Worm (Caenorhabditis elegans) whole organism, L3 larva: ENCODE results near the gene F13H10.9.

Experiments used
- aly-2 ChIP-seq: fragments of 150-350 bp; optimal IDR thresholded peaks from 2 replicates; lab custom pipeline; 2014; ENCODE audit warnings: missing biosample characterization, missing genetic modification characterization
- ama-1 ChIP-seq: fragments of 150-350 bp; optimal IDR thresholded peaks from 2 replicates; lab custom pipeline; 2018
- ceh-9 ChIP-seq: sonication (generic microtip); optimal IDR thresholded peaks from 2 replicates; lab custom pipeline; 2018; ENCODE audit warnings: missing biosample characterization, missing genetic modification characterization
- daf-12 ChIP-seq: fragments of 150-350 bp; optimal IDR thresholded peaks from 2 replicates; lab custom pipeline; 2014; ENCODE audit warnings: missing biosample characterization, missing genetic modification reagents, missing genetic modification characterization
- egl-27 ChIP-seq: sonication (generic microtip); optimal IDR thresholded peaks from 4 replicates; lab custom pipeline; 2017; ENCODE audit warnings: missing biosample characterization, missing genetic modification reagents, missing genetic modification characterization
- egl-5 ChIP-seq: fragments of 150-350 bp; optimal IDR thresholded peaks from 2 replicates; lab custom pipeline; 2017; ENCODE audit warnings: missing biosample characterization, missing genetic modification reagents, missing genetic modification characterization, inconsistent platforms
- elt-2 ChIP-seq: sonication (generic microtip); optimal IDR thresholded peaks from 2 replicates; lab custom pipeline; 2016; ENCODE audit warnings: missing genetic modification reagents, mild to moderate bottlenecking, missing genetic modification characterization, missing compliant biosample characterization
- elt-3 ChIP-seq, 3 experiments: fragments of 150-350 bp in 1 of 3; sonication (generic microtip) in 2 of 3; optimal IDR thresholded peaks; 2 replicates in 2 of 3; 4 replicates in 1 of 3; lab custom pipeline; 2014 to 2017; ENCODE audit warnings: missing biosample characterization in 3 of 3, missing genetic modification characterization in 3 of 3
- eor-1 ChIP-seq, 2 experiments: fragments of 150-350 bp; optimal IDR thresholded peaks; 2 replicates each; lab custom pipeline; 2014 to 2018; ENCODE audit warnings: missing biosample characterization in 2 of 2, missing genetic modification characterization in 2 of 2
- fkh-10 ChIP-seq: sonication (generic microtip); optimal IDR thresholded peaks from 2 replicates; lab custom pipeline; 2017; ENCODE audit warnings: missing biosample characterization, missing genetic modification reagents, missing genetic modification characterization
- fkh-2 ChIP-seq: fragments of 150-350 bp; optimal IDR thresholded peaks from 2 replicates; lab custom pipeline; 2014; ENCODE audit warnings: missing biosample characterization, missing genetic modification reagents, missing genetic modification characterization
- fos-1 ChIP-seq: fragments of 150-350 bp; optimal IDR thresholded peaks from 2 replicates; lab custom pipeline; 2014; ENCODE audit warnings: missing biosample characterization, missing genetic modification characterization
- hmg-11 ChIP-seq: sonication (generic microtip); optimal IDR thresholded peaks from 2 replicates; lab custom pipeline; 2016; ENCODE audit warnings: missing genetic modification characterization, missing compliant biosample characterization
- jun-1 ChIP-seq: fragments of 150-350 bp; optimal IDR thresholded peaks from 2 replicates; lab custom pipeline; 2014; ENCODE audit warnings: missing biosample characterization, missing genetic modification reagents, missing genetic modification characterization
- mdl-1 ChIP-seq: fragments of 150-350 bp; optimal IDR thresholded peaks from 2 replicates; lab custom pipeline; 2014; ENCODE audit warnings: missing biosample characterization, missing genetic modification characterization
- mml-1 ChIP-seq: fragments of 150-350 bp; sonication (generic microtip); optimal IDR thresholded peaks from 3 replicates; lab custom pipeline; 2014; ENCODE audit warnings: missing biosample characterization, missing genetic modification characterization
- nfya-1 ChIP-seq: sonication (generic microtip); optimal IDR thresholded peaks from 2 replicates; lab custom pipeline; 2017; ENCODE audit warnings: missing genetic modification characterization, mild to moderate bottlenecking, missing compliant biosample characterization, antibody characterized with exemption, moderate library complexity; ENCODE audit not compliant: insufficient read depth
- nhr-11 ChIP-seq: fragments of 150-350 bp; optimal IDR thresholded peaks from 2 replicates; lab custom pipeline; 2014; ENCODE audit warnings: missing biosample characterization, missing genetic modification characterization
- nhr-23 ChIP-seq: fragments of 150-350 bp; optimal IDR thresholded peaks from 2 replicates; lab custom pipeline; 2014; ENCODE audit warnings: missing biosample characterization, missing genetic modification reagents, missing genetic modification characterization
- nhr-237 ChIP-seq: fragments of 150-350 bp; optimal IDR thresholded peaks from 2 replicates; lab custom pipeline; 2014; ENCODE audit warnings: missing biosample characterization, missing genetic modification characterization
- nhr-28 ChIP-seq: fragments of 150-350 bp; optimal IDR thresholded peaks from 2 replicates; lab custom pipeline; 2014; ENCODE audit warnings: missing biosample characterization, missing genetic modification characterization
- nhr-43 ChIP-seq: sonication (generic microtip); optimal IDR thresholded peaks from 2 replicates; lab custom pipeline; 2016; ENCODE audit warnings: mild to moderate bottlenecking, missing genetic modification characterization, missing compliant biosample characterization; ENCODE audit not compliant: poor library complexity, severe bottlenecking
- nhr-67 ChIP-seq: fragments of 150-350 bp; optimal IDR thresholded peaks from 2 replicates; lab custom pipeline; 2014; ENCODE audit warnings: missing biosample characterization, missing genetic modification characterization
- nhr-76 ChIP-seq: fragments of 150-350 bp; sonication (generic microtip); optimal IDR thresholded peaks from 5 replicates; lab custom pipeline; 2014; ENCODE audit warnings: missing biosample characterization, missing genetic modification characterization
- nhr-77 ChIP-seq: fragments of 150-350 bp; optimal IDR thresholded peaks from 2 replicates; lab custom pipeline; 2014; ENCODE audit warnings: missing biosample characterization, missing genetic modification characterization
- pha-4 ChIP-seq: fragments of 150-350 bp; optimal IDR thresholded peaks from 2 replicates; lab custom pipeline; 2014; ENCODE audit warnings: missing biosample characterization, missing genetic modification reagents, missing genetic modification characterization
- pqm-1 ChIP-seq: fragments of 150-350 bp; optimal IDR thresholded peaks from 2 replicates; lab custom pipeline; 2017; ENCODE audit warnings: missing biosample characterization, missing genetic modification characterization, inconsistent platforms
- sea-2 ChIP-seq: fragments of 150-350 bp; sonication (generic microtip); optimal IDR thresholded peaks from 4 replicates; lab custom pipeline; 2014; ENCODE audit warnings: missing biosample characterization, missing genetic modification reagents, missing genetic modification characterization
- skn-1 ChIP-seq: fragments of 150-350 bp; optimal IDR thresholded peaks from 2 replicates; lab custom pipeline; 2014; ENCODE audit warnings: missing biosample characterization, missing genetic modification characterization
- snpc-4 ChIP-seq: fragments of 150-350 bp; optimal IDR thresholded peaks from 2 replicates; lab custom pipeline; 2014; ENCODE audit warnings: missing biosample characterization, missing genetic modification characterization
- unc-62 ChIP-seq: fragments of 150-350 bp; sonication (generic microtip); optimal IDR thresholded peaks from 4 replicates; lab custom pipeline; 2014; ENCODE audit warnings: missing biosample characterization, missing genetic modification reagents, missing genetic modification characterization
- zag-1 ChIP-seq: fragments of 150-350 bp; optimal IDR thresholded peaks from 2 replicates; lab custom pipeline; 2014; ENCODE audit warnings: missing biosample characterization, missing genetic modification characterization
- ztf-11 ChIP-seq: fragments of 150-350 bp; optimal IDR thresholded peaks from 2 replicates; lab custom pipeline; 2014; ENCODE audit warnings: missing biosample characterization, missing genetic modification characterization
- ztf-4 ChIP-seq: fragments of 150-350 bp; optimal IDR thresholded peaks from 2 replicates; lab custom pipeline; 2014; ENCODE audit warnings: missing biosample characterization, missing genetic modification characterization

F13H10.9 gene

DNA sequence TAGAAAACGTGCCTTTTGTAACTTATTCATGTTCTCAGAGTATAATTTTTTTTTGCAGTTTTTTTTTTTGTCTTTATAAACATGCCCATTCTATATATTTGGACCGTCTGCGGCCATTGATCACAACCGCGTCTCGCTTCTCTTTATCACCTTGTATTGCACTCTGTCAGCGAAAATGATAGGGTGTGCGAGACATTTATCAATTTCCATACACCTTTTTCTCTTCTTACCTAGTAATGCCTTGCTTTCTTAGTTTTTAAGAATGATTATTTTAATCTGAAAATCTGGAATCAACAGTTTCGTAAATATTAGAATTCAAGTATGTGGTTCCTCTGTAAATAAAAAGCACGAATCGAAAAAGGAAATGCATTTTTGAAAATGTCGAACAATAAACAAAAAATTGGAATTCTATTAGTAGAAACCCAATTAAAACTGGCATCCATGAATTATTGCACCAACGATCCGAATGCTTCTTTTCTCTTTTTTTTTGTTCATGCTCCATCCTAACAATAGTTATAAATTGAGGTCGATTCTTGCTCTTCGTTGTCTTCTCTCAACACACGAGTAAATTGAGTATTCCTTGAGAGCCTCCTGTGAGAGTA, 35.5 kb downstream of the F13H10.9 start:
- TF ChIP-seq eor-1 (tag; optimal IDR thresholded peaks at IDR 0.05; lab: Kevin White, UChicago): no peak
- TF ChIP-seq fos-1 (tag; lab: Kevin White, UChicago): no peak
- peak; percentile 26 for TF ChIP-seq nhr-77 (tag; lab: Kevin White, UChicago)
- no peak for TF ChIP-seq elt-3 (tag; optimal IDR thresholded peaks at IDR 0.05; lab: Kevin White, UChicago)
- TF ChIP-seq pqm-1: peak; percentile 45
- TF ChIP-seq elt-2 (tag; lab: Kevin White, UChicago): peak; percentile 69

ce11 chrIV:11038218-11038617, 36.5 kb downstream of the F13H10.9 start:
- no peak for TF ChIP-seq hmg-11 (tag; lab: Kevin White, UChicago)
- TF ChIP-seq nhr-237 (tag; lab: Kevin White, UChicago): no peak
- no peak for TF ChIP-seq nhr-28
- no peak for TF ChIP-seq sea-2 (GFP tag; lab: Kevin White, UChicago)
- no peak for TF ChIP-seq aly-2 (tag; lab: Kevin White, UChicago)
- TF ChIP-seq pqm-1: no peak
- TF ChIP-seq pha-4 (tag; lab: Kevin White, UChicago): no peak
- TF ChIP-seq mml-1 (tag; lab: Kevin White, UChicago): no peak
- TF ChIP-seq ceh-9: no peak
- TF ChIP-seq unc-62 (GFP tag; lab: Kevin White, UChicago): no peak
- TF ChIP-seq nfya-1 (tag; lab: Kevin White, UChicago): no peak

DNA sequence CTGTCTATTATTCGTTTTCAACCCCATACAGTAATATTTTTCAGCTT, 36.7 kb downstream of the F13H10.9 start, which contains the start of gene kdin-1:
kdin-1 (plus strand) TSS at position 38 of the 47 bp plus-strand sequence.
- no peak for TF ChIP-seq nhr-23 (tag; lab: Kevin White, UChicago)
- no peak for TF ChIP-seq egl-27 (tag; lab: Kevin White, UChicago)
- TF ChIP-seq ztf-4 (tag; lab: Kevin White, UChicago): no peak
- TF ChIP-seq nhr-76 (tag; lab: Kevin White, UChicago): no peak

DNA sequence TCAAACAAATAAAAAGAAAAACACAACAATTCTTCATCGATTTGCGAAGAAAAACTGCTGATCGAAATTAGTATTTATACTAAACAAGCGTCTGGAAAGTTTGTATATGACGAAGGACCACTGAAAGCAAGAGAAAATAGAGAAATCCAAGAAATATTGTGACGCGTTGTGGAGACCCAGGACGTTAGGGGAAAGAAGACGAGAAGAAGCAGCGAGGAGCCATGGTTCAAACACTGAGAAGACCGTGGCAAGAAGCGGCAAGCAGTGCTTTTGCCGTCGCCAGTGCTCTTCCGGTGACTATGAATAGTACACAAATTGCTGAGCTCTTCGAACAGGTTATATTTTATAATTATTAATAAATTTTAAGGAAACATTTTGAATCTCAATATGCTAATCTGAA, 37.0 kb downstream of the F13H10.9 start:
- peak; percentile 55 for TF ChIP-seq hmg-11 (tag; lab: Kevin White, UChicago)
- TF ChIP-seq fos-1 (tag; lab: Kevin White, UChicago): no peak
- TF ChIP-seq pha-4 (tag; lab: Kevin White, UChicago): peak; percentile 20
- TF ChIP-seq nfya-1 (tag; lab: Kevin White, UChicago): peak; percentile 28
- no peak for TF ChIP-seq sea-2 (GFP tag; lab: Kevin White, UChicago)
- TF ChIP-seq snpc-4 (tag; lab: Kevin White, UChicago): peak; percentile 50

DNA sequence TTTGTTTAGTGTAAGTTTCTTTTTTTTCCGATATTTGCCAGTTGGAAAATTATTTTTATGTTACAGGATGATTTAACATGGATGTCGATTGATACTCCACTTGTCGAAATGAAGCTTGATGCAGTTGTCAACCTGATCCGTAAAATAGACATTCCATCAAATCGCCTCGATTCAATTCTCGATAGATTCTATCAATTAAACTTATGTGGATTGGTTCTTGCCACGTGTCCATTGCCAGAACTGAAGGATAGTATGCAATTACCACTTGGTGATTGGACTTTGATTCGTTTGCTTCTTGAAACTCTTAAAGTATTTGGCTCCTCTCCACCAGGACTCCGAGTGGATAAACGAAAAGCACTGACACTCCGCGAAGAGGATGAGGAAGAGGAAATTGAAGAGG, 42.7 kb downstream of the F13H10.9 start:
- no peak for TF ChIP-seq zag-1
- TF ChIP-seq egl-5 (tag; lab: Kevin White, UChicago): no peak
- TF ChIP-seq pha-4 (tag; lab: Kevin White, UChicago): no peak
- no peak for TF ChIP-seq aly-2 (tag; lab: Kevin White, UChicago)
- no peak for TF ChIP-seq nhr-237 (tag; lab: Kevin White, UChicago)
- TF ChIP-seq snpc-4 (tag; lab: Kevin White, UChicago): no peak

- TF ChIP-seq pha-4 (tag; lab: Kevin White, UChicago) (no peak), egl-27 (tag; lab: Kevin White, UChicago) (no peak), nhr-11 (tag; lab: Kevin White, UChicago) (no peak)
These were observed 47.2 kb downstream of the F13H10.9 start, which contains the start of gene F36H1.11 for ce11 chrIV:11048871-11049270. TSS of gene F36H1.11 (plus strand) at chrIV:11049171.

ce11 chrIV:11049806-11050205, 48.1 kb downstream of the F13H10.9 start, which contains the start of gene F36H1.3:
TSS of gene F36H1.3 (plus strand) at chrIV:11050128.
- TF ChIP-seq ama-1 (lab: Kevin White, UChicago): no peak
- TF ChIP-seq egl-27 (tag; lab: Kevin White, UChicago): no peak
- no peak for TF ChIP-seq skn-1 (tag; lab: Kevin White, UChicago)
- TF ChIP-seq fkh-10 (GFP tag; lab: Kevin White, UChicago): no peak
- no peak for TF ChIP-seq hmg-11 (tag; lab: Kevin White, UChicago)
- TF ChIP-seq, all 47 proteins: peak for 0

DNA sequence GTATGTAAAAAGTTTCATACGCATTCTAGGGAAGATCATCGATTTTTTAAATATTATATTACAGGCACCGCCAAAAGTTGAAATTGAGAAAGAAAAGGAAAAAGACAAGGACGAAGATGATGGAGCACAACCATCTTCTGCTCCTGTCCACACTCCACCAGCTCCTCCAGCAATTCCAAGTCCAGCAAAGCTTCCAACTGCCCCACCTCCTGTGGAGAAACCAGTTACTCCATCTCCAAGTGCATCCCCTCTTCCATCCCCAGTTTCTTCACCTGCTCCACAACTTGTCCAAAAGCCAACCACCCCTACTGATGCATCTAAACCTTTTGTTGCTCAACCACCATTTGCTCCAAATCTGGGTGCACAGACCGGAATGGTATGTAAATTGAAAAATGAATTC, 50.2 kb downstream of the F13H10.9 start:
- TF ChIP-seq ztf-4 (tag; lab: Kevin White, UChicago) (no peak), nhr-43 (tag; lab: Kevin White, UChicago) (no peak), elt-2 (tag; lab: Kevin White, UChicago) (no peak), nhr-67 (no peak), ceh-9 (no peak), nfya-1 (tag; lab: Kevin White, UChicago) (no peak), fkh-2 (no peak), zag-1 (no peak), jun-1 (tag; lab: Kevin White, UChicago) (no peak), ztf-11 (no peak), hmg-11 (tag; lab: Kevin White, UChicago) (no peak), ama-1 (lab: Kevin White, UChicago) (no peak), daf-12 (tag; lab: Kevin White, UChicago) (no peak), egl-5 (tag; lab: Kevin White, UChicago) (no peak), elt-3 (tag; optimal IDR thresholded peaks at IDR 0.05; lab: Kevin White, UChicago) (no peak), nhr-237 (tag; lab: Kevin White, UChicago) (no peak), snpc-4 (tag; lab: Kevin White, UChicago) (no peak), mdl-1 (tag; lab: Kevin White, UChicago) (no peak)
